Worm (Caenorhabditis elegans) whole organism, L1 larva: ENCODE data around the gene viro-2.

Source experiments
- ama-1 ChIP-seq: fragments of 150-350 bp; optimal IDR thresholded peaks from 2 replicates; lab custom pipeline; 2014
- egl-27 ChIP-seq, 2 experiments: fragments of 150-350 bp in 1 of 2; sonication (generic microtip); optimal IDR thresholded peaks; 3 replicates each; lab custom pipeline; 2017 to 2018; ENCODE audit warnings: missing biosample characterization in 2 of 2, missing genetic modification characterization in 2 of 2, missing genetic modification reagents in 2 of 2
- hlh-4 ChIP-seq: sonication (generic microtip); optimal IDR thresholded peaks from 2 replicates; lab custom pipeline; 2016; ENCODE audit warnings: mild to moderate bottlenecking, missing genetic modification characterization, missing compliant biosample characterization
- mdl-1 ChIP-seq, 2 experiments: fragments of 150-350 bp; optimal IDR thresholded peaks; 2 replicates each; lab custom pipeline; 2014 to 2017; ENCODE audit warnings: missing biosample characterization in 2 of 2, missing genetic modification characterization in 2 of 2, inconsistent platforms in 1 of 2
- mep-1 ChIP-seq: fragments of 150-350 bp; optimal IDR thresholded peaks from 2 replicates; lab custom pipeline; 2014; ENCODE audit warnings: missing biosample characterization, missing genetic modification characterization
- nhr-11 ChIP-seq: fragments of 150-350 bp; optimal IDR thresholded peaks from 2 replicates; lab custom pipeline; 2014; ENCODE audit warnings: missing biosample characterization, missing genetic modification characterization
- nhr-12 ChIP-seq: sonication (generic microtip); optimal IDR thresholded peaks from 2 replicates; lab custom pipeline; 2017; ENCODE audit warnings: missing biosample characterization, missing genetic modification characterization
- nhr-237 ChIP-seq: fragments of 150-350 bp; optimal IDR thresholded peaks from 2 replicates; lab custom pipeline; 2014; ENCODE audit warnings: missing biosample characterization, missing genetic modification characterization
- unc-86 ChIP-seq: sonication (generic microtip); optimal IDR thresholded peaks from 2 replicates; lab custom pipeline; 2016; ENCODE audit warnings: missing genetic modification characterization, missing compliant biosample characterization

DNA sequence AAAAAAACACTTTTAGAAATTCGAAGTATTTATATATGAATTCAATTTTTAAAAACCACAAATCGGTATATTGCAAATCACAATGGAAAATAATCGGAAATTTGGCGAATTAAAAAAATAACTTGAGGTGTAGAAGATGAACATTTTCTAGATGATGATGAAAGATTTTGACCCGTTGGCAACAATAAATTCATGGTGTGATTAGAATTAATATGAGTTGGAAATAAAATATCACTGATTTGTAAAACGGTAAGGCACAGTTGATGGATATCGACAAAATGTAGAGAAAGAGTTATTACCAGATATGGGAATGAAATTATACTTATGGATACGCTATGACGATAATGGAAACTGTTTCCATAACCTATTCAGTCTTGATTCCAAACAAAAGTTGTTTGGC is 16.4 kb upstream of the viro-2 start:
- TF ChIP-seq nhr-12 (tag; lab: Kevin White, UChicago) (no peak), mep-1 (no peak), ama-1 (lab: Kevin White, UChicago) (no peak), mdl-1 (tag; optimal IDR thresholded peaks at IDR 0.05; lab: Kevin White, UChicago) (no peak), nhr-11 (tag; lab: Kevin White, UChicago) (no peak), unc-86 (tag; lab: Kevin White, UChicago) (no peak), hlh-4 (tag; lab: Kevin White, UChicago) (no peak), egl-27 (tag; optimal IDR thresholded peaks at IDR 0.05; lab: Kevin White, UChicago) (no peak), nhr-237 (tag; lab: Kevin White, UChicago) (no peak)
